Worm (Caenorhabditis elegans): ENCODE measurements around the gene msrp-6.

DNA sequence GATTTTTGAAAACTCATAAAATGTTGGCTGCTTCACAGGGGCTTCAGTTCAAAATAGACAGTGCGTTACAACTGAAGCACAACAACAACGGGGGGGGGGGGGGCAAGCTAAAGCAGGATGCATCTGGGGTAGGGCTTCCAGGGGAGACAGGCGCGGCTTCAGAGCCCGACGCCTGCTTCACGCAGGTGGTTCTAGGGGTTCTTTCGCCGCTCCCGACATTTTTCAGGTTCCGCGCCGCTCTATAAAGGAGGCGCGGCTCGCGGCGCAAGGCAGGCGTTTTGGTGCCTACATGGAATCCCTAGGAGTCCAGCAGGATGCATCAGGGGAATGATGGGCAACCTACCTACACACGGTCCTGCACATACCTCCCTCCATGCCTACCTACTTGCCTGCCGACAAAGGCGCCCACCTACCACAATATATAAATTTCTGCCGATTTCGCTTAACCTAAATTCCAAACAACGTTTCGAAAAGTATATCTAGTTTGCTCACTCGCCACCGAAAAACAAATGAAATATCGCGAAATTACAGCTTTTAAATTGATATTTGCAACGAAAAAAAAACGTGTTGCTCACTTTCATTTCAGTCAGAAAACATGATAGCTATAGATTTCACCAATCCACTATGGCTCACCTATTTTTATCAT is 8.0 kb downstream of the msrp-6 start, which contains the start of gene sri-71:
- TF ChIP-seq lsy-2 (tag; optimal IDR thresholded peaks at IDR 0.05) = no peak
- no peak for TF ChIP-seq skn-1 (tag; optimal IDR thresholded peaks at IDR 0.05)
- no peak for TF ChIP-seq mab-5 (tag; optimal IDR thresholded peaks at IDR 0.05)
- TF ChIP-seq C34F6.9 (tag; optimal IDR thresholded peaks at IDR 0.05) = no peak
- no peak for TF ChIP-seq unc-39 (tag; optimal IDR thresholded peaks at IDR 0.05)
- no peak for TF ChIP-seq nhr-237 (tag; optimal IDR thresholded peaks at IDR 0.05)
- TF ChIP-seq ama-1 (optimal IDR thresholded peaks at IDR 0.05) = no peak
- no peak for TF ChIP-seq dmd-4 (tag; optimal IDR thresholded peaks at IDR 0.05)
- no peak for TF ChIP-seq lin-39 (tag; optimal IDR thresholded peaks at IDR 0.05)
- TF ChIP-seq fos-1 (tag; optimal IDR thresholded peaks at IDR 0.05) = no peak
- no peak for TF ChIP-seq nhr-129 (tag; optimal IDR thresholded peaks at IDR 0.05)
